Worm (Caenorhabditis elegans) whole organism, early embryonic: ENCODE results near the gene F58G1.3.

Experiments used
- B0310.2 ChIP-seq: sonication (generic microtip); optimal IDR thresholded peaks from 2 replicates; lab custom pipeline; 2016; ENCODE audit warnings: mild to moderate bottlenecking, missing genetic modification characterization, missing compliant biosample characterization
- F13C5.2 ChIP-seq: sonication (generic microtip); optimal IDR thresholded peaks from 2 replicates; lab custom pipeline; 2017; ENCODE audit warnings: mild to moderate bottlenecking, missing genetic modification characterization, inconsistent platforms, missing compliant biosample characterization
- aly-1 ChIP-seq: sonication (generic microtip); optimal IDR thresholded peaks from 2 replicates; lab custom pipeline; 2016; ENCODE audit warnings: missing genetic modification characterization, missing compliant biosample characterization
- ama-1 ChIP-seq: fragments of 150-350 bp; optimal IDR thresholded peaks from 2 replicates; lab custom pipeline; 2014
- ceh-13 ChIP-seq: fragments of 200-800 bp; sonication (Bioruptor generic); optimal IDR thresholded peaks from 2 replicates; lab custom pipeline; 2018; ENCODE audit warnings: mild to moderate bottlenecking, missing genetic modification characterization, missing compliant biosample characterization
- ceh-36 ChIP-seq: sonication (generic microtip); optimal IDR thresholded peaks from 2 replicates; lab custom pipeline; 2016; ENCODE audit warnings: missing genetic modification characterization, inconsistent platforms, missing compliant biosample characterization
- ets-7 ChIP-seq: sonication (generic microtip); optimal IDR thresholded peaks from 2 replicates; lab custom pipeline; 2016; ENCODE audit warnings: missing genotype, missing genetic modification characterization, missing compliant biosample characterization
- flt-1 ChIP-seq: fragments of 200-800 bp; sonication (Bioruptor generic); IDR thresholded peaks from 2 replicates; pipeline ENCODE4 v1.3.6; 2022; ENCODE audit warnings: missing genetic modification characterization, missing compliant biosample characterization
- hmbx-1 ChIP-seq: sonication (generic microtip); optimal IDR thresholded peaks from 2 replicates; lab custom pipeline; 2016; ENCODE audit warnings: mild to moderate bottlenecking, missing genetic modification characterization, missing compliant biosample characterization
- hmg-4 ChIP-seq: fragments of 200-800 bp; sonication (Bioruptor generic); optimal IDR thresholded peaks from 2 replicates; lab custom pipeline; 2018; ENCODE audit warnings: mild to moderate bottlenecking, missing genetic modification characterization, missing compliant biosample characterization
- hnd-1 ChIP-seq: sonication (generic microtip); optimal IDR thresholded peaks from 2 replicates; lab custom pipeline; 2016; ENCODE audit warnings: missing genetic modification characterization, missing compliant biosample characterization
- pes-1 ChIP-seq: fragments of 200-800 bp; sonication (Bioruptor generic); IDR thresholded peaks from 2 replicates; pipeline ENCODE4 v1.3.6; 2022; ENCODE audit warnings: missing genetic modification reagents, missing genetic modification characterization, missing compliant biosample characterization
- scrt-1 ChIP-seq: fragments of 200-800 bp; sonication (Bioruptor generic); IDR thresholded peaks from 2 replicates; pipeline ENCODE4 v1.3.6; 2022; ENCODE audit warnings: missing genetic modification characterization, missing compliant biosample characterization
- sea-1 ChIP-seq: fragments of 200-800 bp; sonication (Bioruptor generic); conservative IDR thresholded peaks from 2 replicates; pipeline ENCODE4 v1.3.6; 2022; ENCODE audit warnings: missing genetic modification characterization, missing compliant biosample characterization
- tbx-11 ChIP-seq: fragments of 200-800 bp; sonication (Bioruptor generic); IDR thresholded peaks from 2 replicates; pipeline ENCODE4 v1.3.6; 2022; ENCODE audit warnings: missing genetic modification characterization, missing compliant biosample characterization
- tbx-37 ChIP-seq: fragments of 200-800 bp; sonication (Bioruptor generic); conservative IDR thresholded peaks from 2 replicates; pipeline ENCODE4 v1.3.6; 2022; ENCODE audit warnings: missing genetic modification reagents, missing genetic modification characterization, missing compliant biosample characterization
- tra-4 ChIP-seq: sonication (generic microtip); optimal IDR thresholded peaks from 2 replicates; lab custom pipeline; 2017; ENCODE audit warnings: missing genetic modification characterization, missing compliant biosample characterization

F58G1.3 gene

DNA sequence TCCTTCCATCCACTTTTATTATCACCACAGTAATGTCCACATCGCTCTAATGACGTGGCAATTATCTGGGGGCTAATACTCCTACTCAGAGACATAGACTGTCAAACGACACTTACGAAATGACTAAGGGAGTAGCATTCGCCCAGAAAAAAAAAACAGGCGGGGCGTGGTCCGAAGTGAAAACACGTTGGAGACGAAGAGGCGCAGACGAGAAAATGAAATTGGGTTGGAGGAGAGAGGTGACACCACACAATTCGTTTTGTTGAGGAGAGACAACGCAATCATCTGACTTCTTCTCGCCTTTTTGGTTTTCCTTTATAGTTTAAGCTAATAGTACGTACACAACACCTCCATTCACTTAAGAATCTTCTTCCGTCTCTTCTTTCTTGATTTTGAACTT is 11.0 kb upstream of the F58G1.3 start:
- TF ChIP-seq aly-1 (tag; lab: Kevin White, UChicago): no peak
- TF ChIP-seq hmbx-1: no peak
- no peak for TF ChIP-seq scrt-1 (GFP tag; lab: Robert Waterston, UW)
- no peak for TF ChIP-seq tbx-37 (GFP tag; lab: Robert Waterston, UW)
- no peak for TF ChIP-seq ceh-36
- no peak for TF ChIP-seq flt-1 (GFP tag; lab: Robert Waterston, UW)
- TF ChIP-seq sea-1 (GFP tag; lab: Robert Waterston, UW): no peak
- no peak for TF ChIP-seq ama-1 (lab: Kevin White, UChicago)
- TF ChIP-seq tra-4: no peak
- TF ChIP-seq hmg-4 (GFP tag; lab: Kevin White, UChicago): no peak
- TF ChIP-seq pes-1 (GFP tag; lab: Robert Waterston, UW): no peak
- no peak for TF ChIP-seq B0310.2 (tag; lab: Kevin White, UChicago)
- no peak for TF ChIP-seq ceh-13 (GFP tag; lab: Kevin White, UChicago)
- TF ChIP-seq F13C5.2 (tag; lab: Kevin White, UChicago): no peak
- TF ChIP-seq ets-7 (tag; lab: Kevin White, UChicago): no peak
- no peak for TF ChIP-seq tbx-11 (GFP tag; lab: Robert Waterston, UW)
- TF ChIP-seq hnd-1 (tag; lab: Kevin White, UChicago): no peak

ce11 chrII:12935259-12935658 is 7.1 kb upstream of the F58G1.3 start, which contains the start of gene lips-9:
Gene lips-9 (minus strand): TSS chrII:12935359.
- no peak for TF ChIP-seq scrt-1 (GFP tag; lab: Robert Waterston, UW)

- TF ChIP-seq tbx-11 (GFP tag; lab: Robert Waterston, UW) (no peak), ceh-13 (GFP tag; lab: Kevin White, UChicago) (no peak), tra-4 (no peak), B0310.2 (tag; lab: Kevin White, UChicago) (no peak), pes-1 (GFP tag; lab: Robert Waterston, UW) (no peak), ets-7 (tag; lab: Kevin White, UChicago) (no peak), hmg-4 (GFP tag; lab: Kevin White, UChicago) (no peak)
Measured at ce11 chrII:12931456-12931923, 3.3 kb upstream of the F58G1.3 start, which contains the start of gene dct-18. Gene dct-18 (plus strand): TSS chrII:12931873.

DNA sequence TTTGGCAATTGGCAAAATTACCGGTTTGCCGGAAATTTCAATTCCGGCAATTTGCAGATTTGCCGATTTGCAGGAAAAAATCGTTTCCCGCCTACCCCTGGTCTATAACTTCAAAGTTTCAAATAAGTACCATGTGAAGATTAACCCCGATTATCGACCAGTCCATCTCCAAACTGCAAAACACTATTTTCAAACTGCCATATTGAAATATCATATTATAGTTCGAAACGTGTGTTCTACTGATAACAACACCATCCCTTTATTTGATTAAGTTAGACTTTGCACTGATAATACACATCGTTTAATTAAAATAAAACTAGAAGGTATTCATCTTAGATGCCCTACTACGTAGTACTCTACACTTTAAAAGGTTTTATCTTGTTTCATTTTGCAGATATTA is 2.0 kb upstream of the F58G1.3 start:
- TF ChIP-seq ceh-36 (no peak), hmg-4 (GFP tag; lab: Kevin White, UChicago) (no peak), ama-1 (lab: Kevin White, UChicago) (no peak), sea-1 (GFP tag; lab: Robert Waterston, UW) (no peak), B0310.2 (tag; lab: Kevin White, UChicago) (no peak), tra-4 (no peak)

DNA sequence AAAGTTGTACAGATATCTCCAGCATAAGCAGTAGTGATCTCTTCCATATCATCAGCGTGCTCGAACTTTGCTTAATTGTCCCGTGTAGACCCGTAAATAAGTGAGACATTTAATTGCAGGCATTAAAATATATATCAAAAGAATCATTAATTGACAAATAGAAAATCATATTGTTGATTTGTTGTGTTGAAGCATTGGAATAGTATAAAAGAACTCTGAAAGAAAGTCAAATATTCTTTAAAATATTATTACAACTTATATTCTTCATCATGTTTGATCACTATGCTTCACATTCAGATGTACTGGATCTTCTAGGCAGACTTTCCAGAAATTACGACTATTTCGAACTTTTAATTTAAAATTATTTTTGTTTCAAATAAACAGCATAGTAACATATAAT is 2.6 kb downstream of the F58G1.3 start, which contains the start of gene F58G1.8:
Gene F58G1.8 (minus strand): TSS at position 101 of the 400 bp plus-strand sequence.
- TF ChIP-seq ama-1 (lab: Kevin White, UChicago): no peak
- TF ChIP-seq sea-1 (GFP tag; lab: Robert Waterston, UW): no peak
- no peak for TF ChIP-seq tbx-37 (GFP tag; lab: Robert Waterston, UW)

- TF ChIP-seq sea-1 (GFP tag; lab: Robert Waterston, UW) (no peak), F13C5.2 (tag; lab: Kevin White, UChicago) (no peak), ama-1 (lab: Kevin White, UChicago) (no peak), pes-1 (GFP tag; lab: Robert Waterston, UW) (no peak), aly-1 (tag; lab: Kevin White, UChicago) (no peak), hmbx-1 (no peak), ceh-36 (no peak), scrt-1 (GFP tag; lab: Robert Waterston, UW) (no peak), B0310.2 (tag; lab: Kevin White, UChicago) (no peak)
Measured at ce11 chrII:12923225-12923624, 4.9 kb downstream of the F58G1.3 start.

DNA sequence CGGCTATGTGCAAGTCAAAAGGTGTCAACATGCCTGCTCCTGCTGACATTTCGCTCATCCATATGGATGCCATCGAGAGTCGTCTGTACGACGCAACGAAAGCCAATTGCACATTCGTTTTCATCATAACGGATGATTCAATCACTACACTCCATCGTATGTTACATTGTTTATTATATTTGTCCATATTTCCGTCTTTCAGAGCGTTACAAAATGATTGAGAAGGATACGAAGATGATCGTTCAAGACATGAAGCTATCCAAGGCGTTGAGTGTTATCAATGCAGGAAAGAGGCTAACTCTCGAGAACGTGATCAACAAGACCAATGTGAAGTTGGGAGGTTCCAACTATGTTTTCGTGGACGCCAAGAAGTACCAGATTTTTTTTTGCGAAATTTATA is 6.7 kb downstream of the F58G1.3 start:
- TF ChIP-seq sea-1 (GFP tag; lab: Robert Waterston, UW): no peak
- no peak for TF ChIP-seq scrt-1 (GFP tag; lab: Robert Waterston, UW)
- no peak for TF ChIP-seq B0310.2 (tag; lab: Kevin White, UChicago)
- TF ChIP-seq ets-7 (tag; lab: Kevin White, UChicago): no peak
- TF ChIP-seq tra-4: no peak
- no peak for TF ChIP-seq tbx-37 (GFP tag; lab: Robert Waterston, UW)
- TF ChIP-seq ceh-36: no peak
- TF ChIP-seq hnd-1 (tag; lab: Kevin White, UChicago): no peak
- no peak for TF ChIP-seq pes-1 (GFP tag; lab: Robert Waterston, UW)
- no peak for TF ChIP-seq ama-1 (lab: Kevin White, UChicago)
- no peak for TF ChIP-seq F13C5.2 (tag; lab: Kevin White, UChicago)
- TF ChIP-seq aly-1 (tag; lab: Kevin White, UChicago): no peak
- TF ChIP-seq hmbx-1: no peak
- no peak for TF ChIP-seq ceh-13 (GFP tag; lab: Kevin White, UChicago)
- no peak for TF ChIP-seq tbx-11 (GFP tag; lab: Robert Waterston, UW)
- TF ChIP-seq hmg-4 (GFP tag; lab: Kevin White, UChicago): no peak
- no peak for TF ChIP-seq flt-1 (GFP tag; lab: Robert Waterston, UW)

DNA sequence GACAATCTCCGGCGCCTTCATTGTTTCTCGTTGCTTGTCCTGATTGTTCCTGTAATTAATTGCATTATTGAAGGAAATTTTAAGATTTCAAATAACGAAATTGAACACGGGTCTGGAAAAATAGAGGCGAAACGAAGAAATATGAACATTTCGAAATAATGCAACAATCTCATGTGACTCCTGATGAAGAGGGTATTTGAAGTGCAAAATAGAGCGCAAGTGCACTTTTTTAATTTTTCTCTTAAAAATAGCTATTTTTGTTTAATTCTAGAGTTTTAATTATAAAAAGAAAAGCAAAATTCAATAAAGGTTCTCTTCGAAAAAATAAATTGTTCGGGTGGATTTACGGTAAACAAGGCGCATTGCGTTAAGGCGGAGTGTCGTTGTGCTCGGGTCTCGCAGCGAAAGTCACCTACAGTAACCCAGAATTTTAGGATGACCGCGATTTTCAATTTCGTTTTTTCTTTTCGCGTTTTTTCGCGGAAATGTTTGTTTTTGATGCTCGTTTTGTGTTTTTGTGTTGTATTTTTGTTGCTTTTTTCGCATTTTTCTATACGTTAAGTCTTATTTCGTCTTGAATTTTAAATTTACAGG is 9.1 kb downstream of the F58G1.3 start, which contains the start of the genes F58G1.2 and wago-4:
Gene F58G1.2 (minus strand): TSS at position 51 of the 594 bp plus-strand sequence.
Gene wago-4 (plus strand): TSS at position 592 of the 594 bp plus-strand sequence.
- TF ChIP-seq tbx-37 (GFP tag; lab: Robert Waterston, UW) (no peak), flt-1 (GFP tag; lab: Robert Waterston, UW) (no peak), hnd-1 (tag; lab: Kevin White, UChicago) (no peak), tbx-11 (GFP tag; lab: Robert Waterston, UW) (no peak)
